Worm (Caenorhabditis elegans): ENCODE data around the gene ttr-59.

Gene ttr-59

ce11 chrX:7296310-7296709 is 33.3 kb upstream of the ttr-59 start (continued):
- TF ChIP-seq ceh-58 (GFP tag; IDR thresholded peaks at IDR 0.05), result no peak
- no peak for TF ChIP-seq F57A8.1 (GFP tag; optimal IDR thresholded peaks at IDR 0.05)
- TF ChIP-seq ceh-27 (GFP tag; optimal IDR thresholded peaks at IDR 0.05), result no peak
- TF ChIP-seq pha-4 (tag; optimal IDR thresholded peaks at IDR 0.05), result no peak
- TF ChIP-seq zim-3 (tag; optimal IDR thresholded peaks at IDR 0.05), result no peak
- TF ChIP-seq egl-44 (GFP tag; IDR thresholded peaks at IDR 0.05), result no peak
- TF ChIP-seq hsf-1 (GFP tag; IDR thresholded peaks at IDR 0.05), result no peak
- TF ChIP-seq madf-6 (GFP tag; IDR thresholded peaks at IDR 0.05), result no peak
- no peak for TF ChIP-seq sdz-38 (tag; optimal IDR thresholded peaks at IDR 0.05)
- TF ChIP-seq nfya-2 (GFP tag; IDR thresholded peaks at IDR 0.05), result no peak
- no peak for TF ChIP-seq B0261.1 (tag; optimal IDR thresholded peaks at IDR 0.05)
- TF ChIP-seq tlf-1 (GFP tag; optimal IDR thresholded peaks at IDR 0.05), result no peak
- TF ChIP-seq unc-62 (GFP tag; optimal IDR thresholded peaks at IDR 0.05), result peak; percentile 29
- TF ChIP-seq ZK185.1 (tag; optimal IDR thresholded peaks at IDR 0.05; ENCODE audit: poor library complexity, severe bottlenecking), result no peak
- TF ChIP-seq Y95B8A.8 (GFP tag; IDR thresholded peaks at IDR 0.05), result no peak
- peak; percentile 60 for TF ChIP-seq dox-1 (GFP tag; IDR thresholded peaks at IDR 0.05)
- TF ChIP-seq ztf-28 (GFP tag; IDR thresholded peaks at IDR 0.05), result no peak
- no peak for TF ChIP-seq lin-26 (GFP tag; IDR thresholded peaks at IDR 0.05)
- no peak for TF ChIP-seq hmg-20 (GFP tag; IDR thresholded peaks at IDR 0.05)
- TF ChIP-seq aptf-2 (GFP tag; conservative IDR thresholded peaks at IDR 0.05), result no peak
- TF ChIP-seq him-1 (tag; optimal IDR thresholded peaks at IDR 0.05), result no peak
- no peak for TF ChIP-seq ztf-26 (tag; optimal IDR thresholded peaks at IDR 0.05)
- no peak for TF ChIP-seq snpc-1.3 (tag; optimal IDR thresholded peaks at IDR 0.05; ENCODE audit: insufficient read depth)
- TF ChIP-seq F10E7.11 (tag; optimal IDR thresholded peaks at IDR 0.05), result no peak
- no peak for TF ChIP-seq akir-1 (GFP tag; optimal IDR thresholded peaks at IDR 0.05)
- no peak for TF ChIP-seq rec-8 (tag; optimal IDR thresholded peaks at IDR 0.05)
- no peak for TF ChIP-seq sptf-2 (GFP tag; optimal IDR thresholded peaks at IDR 0.05)
- no peak for TF ChIP-seq ztf-25 (GFP tag; IDR thresholded peaks at IDR 0.05)
- TF ChIP-seq ets-4 (GFP tag; optimal IDR thresholded peaks at IDR 0.05), result peak; percentile 26
- TF ChIP-seq fkh-3 (tag; optimal IDR thresholded peaks at IDR 0.05), result no peak
- no peak for TF ChIP-seq dpff-1 (tag; optimal IDR thresholded peaks at IDR 0.05)
- no peak for TF ChIP-seq ccch-3 (GFP tag; optimal IDR thresholded peaks at IDR 0.05)
- TF ChIP-seq attf-3 (GFP tag; conservative IDR thresholded peaks at IDR 0.05), result no peak
- TF ChIP-seq madf-8 (GFP tag; conservative IDR thresholded peaks at IDR 0.05), result no peak
- TF ChIP-seq athp-1 (tag; optimal IDR thresholded peaks at IDR 0.05), result no peak
- TF ChIP-seq nhr-80 (tag; optimal IDR thresholded peaks at IDR 0.05), result peak; percentile 96
- TF ChIP-seq B0336.3 (GFP tag; IDR thresholded peaks at IDR 0.05), result peak; percentile 53; the same call in 1 of the 2 replicates
- no peak for TF ChIP-seq mes-4 (tag; optimal IDR thresholded peaks at IDR 0.05)
- TF ChIP-seq F39B2.1 (GFP tag; IDR thresholded peaks at IDR 0.05), result no peak
- no peak for TF ChIP-seq aptf-3 (GFP tag; IDR thresholded peaks at IDR 0.05)
- no peak for TF ChIP-seq nhr-179 (tag; optimal IDR thresholded peaks at IDR 0.05)
- no peak for TF ChIP-seq snpc-1.1 (tag; optimal IDR thresholded peaks at IDR 0.05; ENCODE audit: insufficient read depth)
- no peak for TF ChIP-seq madf-3 (GFP tag; IDR thresholded peaks at IDR 0.05)
- TF ChIP-seq mcd-1 (GFP tag; IDR thresholded peaks at IDR 0.05), result no peak
- TF ChIP-seq hlh-26 (GFP tag; conservative IDR thresholded peaks at IDR 0.05), result no peak
- no peak for TF ChIP-seq let-526 (GFP tag; IDR thresholded peaks at IDR 0.05)

Data from whole organism, young adult.